Worm (Caenorhabditis elegans): Measurements from ENCODE around the gene R07E4.5.

R07E4.5 gene

DNA sequence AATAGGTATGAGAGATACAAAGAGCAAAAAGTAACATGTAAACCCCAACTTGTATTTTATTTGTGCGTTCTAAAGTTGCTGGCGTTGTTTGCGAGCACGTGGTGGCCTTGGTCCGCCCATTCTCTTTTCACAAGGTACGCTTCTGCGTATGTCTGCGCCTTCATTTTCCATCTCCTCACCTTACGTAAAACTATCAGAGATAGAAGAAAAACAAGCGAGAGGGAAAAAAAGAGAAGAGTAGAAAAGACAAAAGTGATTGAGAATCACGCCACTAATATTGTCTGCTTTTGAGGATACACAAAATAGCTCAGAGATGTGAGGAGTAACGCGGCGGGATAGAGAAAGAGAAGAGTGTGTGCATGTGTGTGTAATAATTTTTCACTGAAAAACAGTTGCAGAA, 10.8 kb downstream of the R07E4.5 start (continued):
- no peak for TF ChIP-seq pha-4 (GFP tag; IDR thresholded peaks at IDR 0.05)
- no peak for TF ChIP-seq pha-4 (tag; optimal IDR thresholded peaks at IDR 0.05)
- no peak for TF ChIP-seq unc-39 (tag; optimal IDR thresholded peaks at IDR 0.05)
- no peak for TF ChIP-seq egl-43 (GFP tag; IDR thresholded peaks at IDR 0.05)
- TF ChIP-seq ceh-20 (GFP tag; IDR thresholded peaks at IDR 0.05): no peak
- TF ChIP-seq Y105C5A.15 (GFP tag; IDR thresholded peaks at IDR 0.05): no peak
- TF ChIP-seq gei-8 (GFP tag; optimal IDR thresholded peaks at IDR 0.05): no peak
- TF ChIP-seq dve-1 (tag; optimal IDR thresholded peaks at IDR 0.05; ENCODE audit: insufficient read depth): peak; percentile 50
- TF ChIP-seq Y5F2A.4 (GFP tag; optimal IDR thresholded peaks at IDR 0.05): no peak
- TF ChIP-seq mep-1 (tag; optimal IDR thresholded peaks at IDR 0.05): peak; percentile 38
- no peak for TF ChIP-seq nhr-48 (tag; optimal IDR thresholded peaks at IDR 0.05)
- TF ChIP-seq lin-15B (tag; optimal IDR thresholded peaks at IDR 0.05): no peak
- TF ChIP-seq daf-16 (GFP tag; optimal IDR thresholded peaks at IDR 0.05): peak in 1 of 2 experiments; percentile 93
- TF ChIP-seq daf-16 (tag; optimal IDR thresholded peaks at IDR 0.05): peak; percentile 37
- TF ChIP-seq nhr-237 (tag; optimal IDR thresholded peaks at IDR 0.05): no peak
- no peak for TF ChIP-seq T20F7.1 (GFP tag; optimal IDR thresholded peaks at IDR 0.05)
- no peak for TF ChIP-seq zip-11 (GFP tag; IDR thresholded peaks at IDR 0.05)
- TF ChIP-seq lin-1 (GFP tag; IDR thresholded peaks at IDR 0.05): no peak

ce11 chrX:5941325-5941724, 11.6 kb downstream of the R07E4.5 start:
- peak in 1 of 2 experiments; percentile 21 for TF ChIP-seq unc-62 (GFP tag; optimal IDR thresholded peaks at IDR 0.05 in 1 of 2)
- no peak for TF ChIP-seq unc-62 (tag; optimal IDR thresholded peaks at IDR 0.05)
- TF ChIP-seq dmd-9 (GFP tag; IDR thresholded peaks at IDR 0.05): no peak
- peak; percentile 6 for TF ChIP-seq dve-1 (tag; optimal IDR thresholded peaks at IDR 0.05; ENCODE audit: insufficient read depth)
- no peak for TF ChIP-seq nhr-41 (GFP tag; IDR thresholded peaks at IDR 0.05)
- TF ChIP-seq hlh-30 (tag; optimal IDR thresholded peaks at IDR 0.05; ENCODE audit: insufficient read depth): no peak
- TF ChIP-seq mxl-3 (GFP tag; optimal IDR thresholded peaks at IDR 0.05): no peak
- no peak for TF ChIP-seq nhr-102 (tag; optimal IDR thresholded peaks at IDR 0.05)
- no peak for TF ChIP-seq mep-1 (tag; optimal IDR thresholded peaks at IDR 0.05)
- no peak for TF ChIP-seq hmg-1.1 (GFP tag; IDR thresholded peaks at IDR 0.05)
- no peak for TF ChIP-seq mdt-29 (GFP tag; IDR thresholded peaks at IDR 0.05)
- TF ChIP-seq madf-5 (GFP tag; IDR thresholded peaks at IDR 0.05): no peak
- TF ChIP-seq Y75B8A.6 (GFP tag; IDR thresholded peaks at IDR 0.05): no peak
- no peak for TF ChIP-seq spr-1 (tag; optimal IDR thresholded peaks at IDR 0.05)
- TF ChIP-seq dmd-8 (GFP tag; IDR thresholded peaks at IDR 0.05): no peak
- no peak for TF ChIP-seq pha-4 (GFP tag; IDR thresholded peaks at IDR 0.05)
- TF ChIP-seq pha-4 (tag; optimal IDR thresholded peaks at IDR 0.05): no peak
- peak; percentile 73 for TF ChIP-seq nhr-28 (tag; optimal IDR thresholded peaks at IDR 0.05)
- TF ChIP-seq unc-130 (GFP tag; optimal IDR thresholded peaks at IDR 0.05): no peak
- no peak for TF ChIP-seq ztf-7 (tag; optimal IDR thresholded peaks at IDR 0.05)
- TF ChIP-seq set-16 (GFP tag; IDR thresholded peaks at IDR 0.05): no peak
- no peak for TF ChIP-seq php-3 (GFP tag; IDR thresholded peaks at IDR 0.05)
- TF ChIP-seq daf-19 (GFP tag; conservative IDR thresholded peaks at IDR 0.05): no peak
- no peak for TF ChIP-seq ctbp-1 (GFP tag; IDR thresholded peaks at IDR 0.05)
- no peak for TF ChIP-seq nhr-111 (GFP tag; optimal IDR thresholded peaks at IDR 0.05)
- peak; percentile 23 for TF ChIP-seq pqm-1 (tag; optimal IDR thresholded peaks at IDR 0.05)
- TF ChIP-seq skn-1 (tag; optimal IDR thresholded peaks at IDR 0.05): no peak
- TF ChIP-seq nhr-77 (tag; optimal IDR thresholded peaks at IDR 0.05): no peak
- TF ChIP-seq spr-3 (GFP tag; optimal IDR thresholded peaks at IDR 0.05): no peak
- TF ChIP-seq hlh-11 (tag; optimal IDR thresholded peaks at IDR 0.05): peak; percentile 8
- no peak for TF ChIP-seq daf-16 (GFP tag; optimal IDR thresholded peaks at IDR 0.05)
- peak; percentile 34 for TF ChIP-seq daf-16 (tag; optimal IDR thresholded peaks at IDR 0.05)
- TF ChIP-seq ceh-32 (tag; optimal IDR thresholded peaks at IDR 0.05; ENCODE audit: poor library complexity): no peak
- no peak for TF ChIP-seq egl-27 (tag; optimal IDR thresholded peaks at IDR 0.05)
- TF ChIP-seq saeg-2 (GFP tag; IDR thresholded peaks at IDR 0.05): no peak
- no peak for TF ChIP-seq zfp-3 (GFP tag; conservative IDR thresholded peaks at IDR 0.05)

All from whole organism, L4 larva.